Fruit fly (Drosophila melanogaster): ENCODE data around the gene CG3857.

CG3857 gene

DNA sequence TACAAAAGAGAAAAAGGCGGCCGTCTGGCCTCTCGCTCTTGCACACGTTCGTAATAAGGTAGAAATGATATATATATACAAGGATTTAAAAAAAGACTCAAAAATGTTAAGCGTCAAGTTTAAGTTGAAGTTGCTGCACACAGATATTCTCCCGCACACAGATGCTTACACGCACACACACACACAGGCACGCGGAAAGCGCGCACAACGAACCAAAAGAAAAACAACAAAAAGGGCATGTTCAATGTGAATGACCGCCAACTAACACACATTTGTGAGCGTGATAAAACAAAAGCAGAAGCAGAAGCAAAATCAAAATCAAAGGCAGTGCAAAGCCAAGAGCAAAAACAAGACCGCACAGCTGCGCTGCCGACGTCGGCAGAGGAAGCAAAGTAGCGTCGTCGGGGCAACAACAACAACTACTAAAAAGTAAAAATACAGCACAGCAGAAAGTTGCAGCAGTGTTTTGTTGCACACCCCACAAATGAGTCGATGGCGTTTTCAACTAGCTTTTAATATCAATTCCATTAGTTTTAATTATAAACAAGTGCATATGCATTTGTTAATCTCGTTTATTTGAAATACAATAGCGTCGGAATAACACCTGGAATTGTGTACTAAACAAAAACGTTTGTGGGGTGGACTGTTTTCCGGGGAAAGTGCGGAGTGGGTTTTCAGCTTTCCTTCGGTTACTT lies 7.5 kb upstream of the CG3857 start (continued):
- TF ChIP-seq CG9727 (GFP tag; optimal IDR thresholded peaks at IDR 0.05) (peak; percentile 97), CG9609 (GFP tag; optimal IDR thresholded peaks at IDR 0.05) (peak; percentile 90), CG17328 (GFP tag; IDR thresholded peaks at IDR 0.05) (peak; percentile 98), Vsx1 (GFP tag; optimal IDR thresholded peaks at IDR 0.05) (peak; percentile 89), CG8359 (GFP tag; optimal IDR thresholded peaks at IDR 0.05; ENCODE audit: borderline replicate concordance) (peak; percentile 93), CG32532 (GFP tag; IDR thresholded peaks at IDR 0.05) (peak; percentile 85), CG18599 (GFP tag; optimal IDR thresholded peaks at IDR 0.05) (peak; percentile 94), rib (GFP tag; IDR thresholded peaks at IDR 0.05) (peak; percentile 73), klu (GFP tag; IDR thresholded peaks at IDR 0.05) (peak; percentile 86), Lhr (GFP tag; optimal IDR thresholded peaks at IDR 0.05) (peak; percentile 96), Aef1 (GFP tag; IDR thresholded peaks at IDR 0.05) (peak; percentile 85), CG12769 (tag; optimal IDR thresholded peaks at IDR 0.05) (peak; percentile 95), CG15269 (tag; optimal IDR thresholded peaks at IDR 0.05) (peak; percentile 94), Taf1 (GFP tag; IDR thresholded peaks at IDR 0.05) (peak; percentile 54; the same call in 1 of the 2 replicates), CG15514 (GFP tag; optimal IDR thresholded peaks at IDR 0.05) (peak; percentile 65), luna (GFP tag; optimal IDR thresholded peaks at IDR 0.05) (peak; percentile 37), CG1233 (GFP tag; optimal IDR thresholded peaks at IDR 0.05) (peak; percentile 96), dmrt99B (tag; optimal IDR thresholded peaks at IDR 0.05) (peak; percentile 97), Myb (GFP tag; optimal IDR thresholded peaks at IDR 0.05) (peak; percentile 73), da (GFP tag; optimal IDR thresholded peaks at IDR 0.05) (peak; percentile 89), CG30403 (GFP tag; optimal IDR thresholded peaks at IDR 0.05) (peak; percentile 96), Nf-YB (GFP tag; optimal IDR thresholded peaks at IDR 0.05) (peak; percentile 87), HLH54F (GFP tag; optimal IDR thresholded peaks at IDR 0.05) (peak; percentile 90), p53 (GFP tag; optimal IDR thresholded peaks at IDR 0.05) (peak; percentile 79), exex (tag; optimal IDR thresholded peaks at IDR 0.05) (peak; percentile 54), cwo (GFP tag; optimal IDR thresholded peaks at IDR 0.05) (peak; percentile 86)

DNA sequence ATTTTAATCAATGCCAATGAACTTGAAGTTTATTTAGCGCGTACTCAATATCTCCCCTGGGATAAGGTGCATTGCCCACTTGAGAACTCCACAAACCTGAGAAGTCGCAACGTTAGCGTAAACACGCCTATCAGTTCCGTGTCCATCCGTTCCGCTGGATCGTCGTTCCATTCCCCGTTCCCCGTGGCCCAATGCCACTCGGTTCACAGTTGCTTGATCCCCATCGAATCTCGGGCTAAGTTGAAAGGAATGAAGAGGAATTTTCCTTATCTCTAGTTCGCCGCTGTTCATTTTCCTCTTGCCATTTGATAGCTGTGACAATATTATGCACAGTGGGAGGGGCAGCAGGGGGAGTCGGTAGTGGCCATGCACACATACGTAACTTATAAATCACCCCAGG lies 5.4 kb upstream of the CG3857 start:
- TF ChIP-seq Hand (GFP tag; optimal IDR thresholded peaks at IDR 0.05) (no peak), crol (GFP tag; IDR thresholded peaks at IDR 0.05) (peak; percentile 41; the same call in 1 of the 2 replicates), pfk (GFP tag; optimal IDR thresholded peaks at IDR 0.05) (peak; percentile 89), sens (GFP tag) (peak; percentile 26), CG8290 (GFP tag; optimal IDR thresholded peaks at IDR 0.05) (peak; percentile 74), CG8290 (tag; optimal IDR thresholded peaks at IDR 0.05) (peak in 1 of 2 experiments; percentile 49)

DNA sequence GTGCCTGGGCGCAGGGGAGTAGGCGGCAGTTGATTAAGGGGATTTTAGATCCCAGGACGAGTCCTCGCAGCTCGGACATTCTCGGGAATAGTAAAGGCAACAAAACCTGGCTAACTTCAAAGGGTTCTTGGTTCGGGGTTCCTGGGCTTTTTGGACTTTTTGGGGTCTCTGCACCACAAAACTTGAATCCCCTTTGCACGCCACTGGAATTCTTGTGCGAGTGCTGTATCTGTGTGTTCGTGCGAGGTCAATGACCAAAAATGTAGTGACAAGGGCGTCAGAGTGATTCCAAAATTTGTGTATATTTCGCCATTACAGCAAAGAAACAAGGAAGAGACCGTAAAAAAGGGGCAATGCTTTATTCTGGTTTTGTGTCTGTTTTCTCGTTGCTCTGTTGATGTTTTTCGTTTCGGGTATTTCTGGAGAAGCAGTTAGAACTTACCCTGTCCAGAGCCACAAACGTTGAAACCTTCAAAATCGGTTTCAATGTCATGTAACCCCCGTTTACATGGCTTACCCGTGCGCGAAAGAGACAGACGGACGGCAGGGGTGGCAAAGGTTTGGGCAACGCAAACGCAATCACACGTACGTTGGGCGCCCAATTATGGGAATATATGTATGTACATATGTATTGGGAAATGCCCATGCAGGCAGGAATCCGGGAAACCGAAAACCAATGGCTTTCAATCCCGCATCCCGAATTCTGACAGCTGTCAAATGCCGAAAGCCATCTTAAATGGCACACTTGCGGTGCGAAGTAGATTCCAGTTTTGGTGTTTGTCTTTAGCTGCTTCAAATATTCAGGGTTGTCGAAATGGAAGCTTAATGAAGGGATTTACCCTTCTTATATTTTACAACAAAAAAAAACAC lies 4.6 kb upstream of the CG3857 start:
- TF ChIP-seq row (GFP tag; IDR thresholded peaks at IDR 0.05) (peak; percentile 64), slbo (GFP tag; IDR thresholded peaks at IDR 0.05) (peak; percentile 73), fd3F (GFP tag; optimal IDR thresholded peaks at IDR 0.05) (no peak), CG32532 (GFP tag; IDR thresholded peaks at IDR 0.05) (peak; percentile 64), Max (GFP tag; optimal IDR thresholded peaks at IDR 0.05) (no peak), NC2α (GFP tag; optimal IDR thresholded peaks at IDR 0.05) (no peak), CG16813 (GFP tag; IDR thresholded peaks at IDR 0.05; ENCODE audit: partially characterized antibody) (no peak), tx (GFP tag; optimal IDR thresholded peaks at IDR 0.05) (no peak), sim (GFP tag; IDR thresholded peaks at IDR 0.05) (no peak), Lpt (GFP tag; optimal IDR thresholded peaks at IDR 0.05) (no peak), CG10267 (tag; optimal IDR thresholded peaks at IDR 0.05) (no peak), insv (GFP tag; optimal IDR thresholded peaks at IDR 0.05) (no peak), dimm (GFP tag; IDR thresholded peaks at IDR 0.05) (no peak), CG6272 (GFP tag; IDR thresholded peaks at IDR 0.05) (peak; percentile 54; the same call in 1 of the 2 replicates), CG10959 (GFP tag; IDR thresholded peaks at IDR 0.05) (no peak), Antp (GFP tag; optimal IDR thresholded peaks at IDR 0.05) (peak; percentile 76)

Measured in whole organism, embryonic.